Fruit fly (Drosophila melanogaster) whole organism, prepupa: ENCODE measurements around the gene GNBP3.

Experiments
- Blimp-1 ChIP-seq: fragments of 200-800 bp; sonication (Bioruptor generic); optimal IDR thresholded peaks from 3 replicates; lab custom pipeline; 2017; ENCODE audit warnings: missing biosample characterization, missing genetic modification characterization, mild to moderate bottlenecking, moderate library complexity, missing genetic modification reagents
- CG10669 ChIP-seq: fragments of 200-800 bp; sonication (Bioruptor generic); optimal IDR thresholded peaks from 3 replicates; lab custom pipeline; 2018; ENCODE audit warnings: missing biosample characterization, mild to moderate bottlenecking, missing genetic modification characterization, moderate library complexity
- CG11294 ChIP-seq: fragments of 200-800 bp; sonication (Bioruptor generic); IDR thresholded peaks from 2 replicates; pipeline ENCODE4 v1.3.6; 2022; ENCODE audit warnings: missing biosample characterization, missing genetic modification characterization
- CG11902 ChIP-seq: fragments of 200-800 bp; sonication (Bioruptor generic); optimal IDR thresholded peaks from 3 replicates; lab custom pipeline; 2016; ENCODE audit warnings: missing biosample characterization, missing genetic modification characterization
- CG1621 ChIP-seq: fragments of 200-800 bp; sonication (Bioruptor generic); optimal IDR thresholded peaks from 3 replicates; lab custom pipeline; 2018; ENCODE audit warnings: missing biosample characterization, mild to moderate bottlenecking, missing genetic modification characterization
- CG16779 ChIP-seq: fragments of 200-800 bp; sonication (Bioruptor generic); optimal IDR thresholded peaks from 3 replicates; lab custom pipeline; 2017; ENCODE audit warnings: missing biosample characterization, mild to moderate bottlenecking, missing genetic modification characterization
- CG32006 ChIP-seq: fragments of 200-800 bp; sonication (Bioruptor generic); optimal IDR thresholded peaks from 3 replicates; lab custom pipeline; 2017; ENCODE audit warnings: missing biosample characterization, mild to moderate bottlenecking, missing genetic modification characterization
- CG34406 ChIP-seq: fragments of 200-800 bp; sonication (Bioruptor generic); optimal IDR thresholded peaks from 3 replicates; lab custom pipeline; 2016; ENCODE audit warnings: missing biosample characterization, missing genetic modification characterization
- CG6276 ChIP-seq: fragments of 200-800 bp; sonication (Bioruptor generic); optimal IDR thresholded peaks from 2 replicates; lab custom pipeline; 2017; ENCODE audit warnings: missing biosample characterization, mild to moderate bottlenecking, missing genetic modification characterization
- CG6792 ChIP-seq: fragments of 200-800 bp; sonication (Bioruptor generic); optimal IDR thresholded peaks from 3 replicates; lab custom pipeline; 2016; ENCODE audit warnings: missing biosample characterization, missing genetic modification characterization
- CG6854 ChIP-seq: fragments of 200-800 bp; sonication (Bioruptor generic); optimal IDR thresholded peaks from 2 replicates; lab custom pipeline; 2017; ENCODE audit warnings: missing biosample characterization, mild to moderate bottlenecking, missing genetic modification characterization
- CG7368 ChIP-seq: fragments of 200-800 bp; sonication (Bioruptor generic); optimal IDR thresholded peaks from 3 replicates; lab custom pipeline; 2016; ENCODE audit warnings: missing biosample characterization, missing genetic modification characterization
- CG8319 ChIP-seq: fragments of 200-800 bp; sonication (Bioruptor generic); optimal IDR thresholded peaks from 3 replicates; lab custom pipeline; 2016; ENCODE audit warnings: missing biosample characterization, missing genetic modification characterization
- CG9139 ChIP-seq: fragments of 200-800 bp; sonication (Bioruptor generic); optimal IDR thresholded peaks from 3 replicates; lab custom pipeline; 2017; ENCODE audit warnings: missing biosample characterization, mild to moderate bottlenecking, missing genetic modification characterization
- Eip75B ChIP-seq: fragments of 200-800 bp; sonication (Bioruptor generic); optimal IDR thresholded peaks from 3 replicates; lab custom pipeline; 2016; ENCODE audit warnings: missing biosample characterization, missing genetic modification characterization
- Ets21C ChIP-seq: fragments of 200-800 bp; sonication (Bioruptor generic); optimal IDR thresholded peaks from 3 replicates; lab custom pipeline; 2016; ENCODE audit warnings: missing biosample characterization, missing genetic modification characterization
- Ets96B ChIP-seq: fragments of 200-800 bp; optimal IDR thresholded peaks from 2 replicates; lab custom pipeline; 2019; ENCODE audit warnings: missing biosample characterization, mild to moderate bottlenecking, missing genetic modification characterization, moderate library complexity
- Hr38 ChIP-seq: sonication (Bioruptor generic); optimal IDR thresholded peaks from 2 replicates; lab custom pipeline; 2016; ENCODE audit warnings: missing biosample characterization, missing genetic modification characterization
- Hr4 ChIP-seq: fragments of 200-800 bp; sonication (Bioruptor generic); optimal IDR thresholded peaks from 3 replicates; lab custom pipeline; 2016; ENCODE audit warnings: missing biosample characterization, missing genetic modification characterization
- OdsH ChIP-seq: fragments of 200-800 bp; sonication (Bioruptor generic); optimal IDR thresholded peaks from 3 replicates; lab custom pipeline; 2016; ENCODE audit warnings: missing biosample characterization, missing genetic modification characterization
- Sox102F ChIP-seq: fragments of 200-800 bp; sonication (Bioruptor generic); optimal IDR thresholded peaks from 2 replicates; lab custom pipeline; 2016; ENCODE audit warnings: missing biosample characterization, mild to moderate bottlenecking, missing genetic modification characterization
- Sox14 ChIP-seq: fragments of 200-800 bp; sonication (Bioruptor generic); optimal IDR thresholded peaks from 3 replicates; lab custom pipeline; 2016; ENCODE audit warnings: missing biosample characterization, missing genetic modification characterization
- Sox15 ChIP-seq: fragments of 200-800 bp; sonication (Bioruptor generic); optimal IDR thresholded peaks from 3 replicates; lab custom pipeline; 2016; ENCODE audit warnings: missing biosample characterization, missing genetic modification characterization
- acj6 ChIP-seq: fragments of 200-800 bp; sonication (Bioruptor generic); optimal IDR thresholded peaks from 3 replicates; lab custom pipeline; 2016; ENCODE audit warnings: missing biosample characterization, missing genetic modification characterization
- cyc ChIP-seq: fragments of 200-800 bp; sonication (Bioruptor generic); optimal IDR thresholded peaks from 3 replicates; lab custom pipeline; 2016; ENCODE audit warnings: missing biosample characterization, missing genetic modification characterization
- dac ChIP-seq: fragments of 200-800 bp; sonication (Bioruptor generic); optimal IDR thresholded peaks from 2 replicates; lab custom pipeline; 2017; ENCODE audit warnings: missing biosample characterization, mild to moderate bottlenecking, missing genetic modification characterization
- dsx ChIP-seq: fragments of 200-800 bp; optimal IDR thresholded peaks from 3 replicates; lab custom pipeline; 2019; ENCODE audit warnings: missing biosample characterization, mild to moderate bottlenecking, missing genetic modification characterization, moderate library complexity; ENCODE audit not compliant: poor library complexity, severe bottlenecking
- esn ChIP-seq: fragments of 200-800 bp; sonication (Bioruptor generic); optimal IDR thresholded peaks from 2 replicates; lab custom pipeline; 2016; ENCODE audit warnings: missing biosample characterization, mild to moderate bottlenecking, missing genetic modification characterization, moderate library complexity
- fkh ChIP-seq: fragments of 200-800 bp; sonication (Bioruptor generic); optimal IDR thresholded peaks from 3 replicates; lab custom pipeline; 2017; ENCODE audit warnings: missing biosample characterization, mild to moderate bottlenecking, missing genetic modification characterization, moderate library complexity
- lz ChIP-seq: fragments of 200-800 bp; sonication (Bioruptor generic); optimal IDR thresholded peaks from 3 replicates; lab custom pipeline; 2016; ENCODE audit warnings: missing biosample characterization, missing genetic modification characterization
- pdm3 ChIP-seq: fragments of 200-800 bp; sonication (Bioruptor generic); optimal IDR thresholded peaks from 3 replicates; lab custom pipeline; 2016; ENCODE audit warnings: missing biosample characterization, missing genetic modification characterization
- ss ChIP-seq, 2 experiments: fragments of 200-800 bp; sonication (Bioruptor generic); optimal IDR thresholded peaks; 2 replicates in 1 of 2; 3 replicates in 1 of 2; lab custom pipeline; 2017 to 2018; ENCODE audit warnings: mild to moderate bottlenecking in 2 of 2, missing biosample characterization in 2 of 2, missing genetic modification characterization in 2 of 2, moderate library complexity in 1 of 2
- topi ChIP-seq: fragments of 200-800 bp; sonication (Bioruptor generic); optimal IDR thresholded peaks from 3 replicates; lab custom pipeline; 2016; ENCODE audit warnings: missing biosample characterization, missing genetic modification characterization
- vri ChIP-seq: fragments of 200-800 bp; sonication (Bioruptor generic); optimal IDR thresholded peaks from 3 replicates; lab custom pipeline; 2016; ENCODE audit warnings: missing biosample characterization, mild to moderate bottlenecking, missing genetic modification characterization

GNBP3 gene

dm6 chr3L:8978678-8979413, 24.0 kb downstream of the GNBP3 start (continued):
- TF ChIP-seq CG6854 (GFP tag; lab: Kevin White, UChicago) (no peak), Sox14 (GFP tag; lab: Kevin White, UChicago) (peak; percentile 40), CG9139 (no peak), OdsH (peak; percentile 61), Sox15 (GFP tag; lab: Kevin White, UChicago) (no peak), Ets96B (tag; lab: Kevin White, UChicago) (no peak), acj6 (GFP tag; lab: Kevin White, UChicago) (peak; percentile 46), cyc (GFP tag; lab: Kevin White, UChicago) (peak; percentile 35), fkh (GFP tag; lab: Kevin White, UChicago) (peak; percentile 67), pdm3 (GFP tag; lab: Kevin White, UChicago) (no peak), CG8319 (GFP tag; lab: Kevin White, UChicago) (no peak), Hr38 (GFP tag; lab: Kevin White, UChicago) (no peak), Hr4 (GFP tag; lab: Kevin White, UChicago) (peak; percentile 71), CG34406 (GFP tag; lab: Kevin White, UChicago) (peak; percentile 29), CG11902 (GFP tag; lab: Kevin White, UChicago) (no peak), CG11294 (GFP tag; lab: Robert Waterston, UW) (peak; percentile 80; the same call in 1 of the 2 replicates), esn (peak; percentile 58), dac (GFP tag; lab: Kevin White, UChicago) (no peak), CG32006 (GFP tag; lab: Kevin White, UChicago) (peak; percentile 66), CG6792 (GFP tag; lab: Kevin White, UChicago) (peak; percentile 18), topi (GFP tag; lab: Kevin White, UChicago) (peak; percentile 27), Sox102F (no peak), Eip75B (GFP tag; lab: Kevin White, UChicago) (no peak), CG7368 (no peak), Ets21C (no peak), ss (GFP tag; optimal IDR thresholded peaks at IDR 0.05; lab: Kevin White, UChicago) (peak in 1 of 2 experiments; percentile 85)

- no peak for TF ChIP-seq Sox15 (GFP tag; lab: Kevin White, UChicago)
- TF ChIP-seq, all 60 proteins: peak for 0
Observed at dm6 chr3L:8979780-8980179, 25.0 kb downstream of the GNBP3 start, which contains the start of gene CG5644. CG5644 (minus strand) TSS chr3L:8979880.

DNA sequence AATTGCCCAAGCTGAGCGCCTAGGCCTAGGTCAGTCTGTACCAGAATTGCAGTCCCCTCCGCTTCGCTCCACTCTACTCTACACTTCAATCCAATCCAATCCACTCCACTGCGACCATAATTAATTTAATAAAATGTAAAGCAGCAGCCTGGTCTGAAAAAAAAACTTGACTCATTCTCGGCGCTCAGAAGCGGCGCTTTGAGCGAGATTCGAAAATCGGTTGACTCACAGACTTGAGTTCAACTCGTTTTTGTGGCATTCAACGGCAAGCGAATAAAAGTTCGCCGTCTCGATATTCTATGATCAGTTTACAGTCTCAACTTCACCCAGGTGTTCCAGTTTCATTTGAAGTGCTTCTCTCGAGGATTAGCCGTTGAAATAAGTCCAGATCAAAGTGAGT, 26.7 kb downstream of the GNBP3 start, which contains the start of gene CG13314:
TSS of gene CG13314 (plus strand) at position 301 of the 400 bp plus-strand sequence.
- TF ChIP-seq OdsH (no peak), CG8319 (GFP tag; lab: Kevin White, UChicago) (no peak), CG10669 (GFP tag; lab: Kevin White, UChicago) (no peak), Hr38 (GFP tag; lab: Kevin White, UChicago) (no peak), Blimp-1 (GFP tag; lab: Kevin White, UChicago) (no peak), CG6854 (GFP tag; lab: Kevin White, UChicago) (no peak), CG16779 (tag; lab: Kevin White, UChicago) (no peak), vri (GFP tag; lab: Kevin White, UChicago) (no peak), CG6276 (GFP tag; lab: Kevin White, UChicago) (no peak), dac (GFP tag; lab: Kevin White, UChicago) (no peak), CG1621 (tag; lab: Kevin White, UChicago) (no peak), ss (GFP tag; optimal IDR thresholded peaks at IDR 0.05; lab: Kevin White, UChicago) (no peak), dsx (no peak), CG7368 (no peak), Sox14 (GFP tag; lab: Kevin White, UChicago) (no peak), lz (GFP tag; lab: Kevin White, UChicago) (no peak), fkh (GFP tag; lab: Kevin White, UChicago) (no peak)
